Worm (Caenorhabditis elegans): ENCODE measurements around the gene W06G6.15.

Gene W06G6.15

DNA sequence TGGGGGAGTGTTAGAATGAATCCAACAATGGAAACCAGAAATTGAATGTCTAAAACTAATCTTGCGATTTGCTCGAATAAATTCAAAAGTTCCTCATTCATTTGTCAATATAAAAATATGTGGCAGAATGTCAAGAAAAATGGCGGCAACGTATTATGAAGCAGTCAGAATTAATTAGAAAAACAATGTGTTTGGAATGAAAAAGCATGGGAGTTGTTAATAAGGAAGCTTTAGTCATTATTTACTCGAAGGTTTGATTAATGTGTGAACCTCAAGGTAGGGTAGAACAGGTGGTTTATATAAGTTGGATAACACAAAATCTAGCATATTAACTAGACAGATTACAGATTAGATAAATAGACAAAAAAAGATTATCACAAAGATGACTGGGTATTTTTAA lies 16.1 kb upstream of the W06G6.15 start, which contains the start of gene srw-76:
Gene srw-76 (minus strand): TSS at position 101 of the 400 bp plus-strand sequence.
- TF ChIP-seq ztf-4 (tag; optimal IDR thresholded peaks at IDR 0.05): no peak
- no peak for TF ChIP-seq ceh-16 (tag; optimal IDR thresholded peaks at IDR 0.05)
- TF ChIP-seq elt-1 (tag; optimal IDR thresholded peaks at IDR 0.05): no peak
- TF ChIP-seq zag-1 (tag; optimal IDR thresholded peaks at IDR 0.05): no peak
- TF ChIP-seq tbx-2 (tag; optimal IDR thresholded peaks at IDR 0.05): no peak
- no peak for TF ChIP-seq daf-12 (tag; optimal IDR thresholded peaks at IDR 0.05)
- TF ChIP-seq nhr-76 (tag; optimal IDR thresholded peaks at IDR 0.05): no peak
- TF ChIP-seq fkh-2 (tag; optimal IDR thresholded peaks at IDR 0.05): no peak

DNA sequence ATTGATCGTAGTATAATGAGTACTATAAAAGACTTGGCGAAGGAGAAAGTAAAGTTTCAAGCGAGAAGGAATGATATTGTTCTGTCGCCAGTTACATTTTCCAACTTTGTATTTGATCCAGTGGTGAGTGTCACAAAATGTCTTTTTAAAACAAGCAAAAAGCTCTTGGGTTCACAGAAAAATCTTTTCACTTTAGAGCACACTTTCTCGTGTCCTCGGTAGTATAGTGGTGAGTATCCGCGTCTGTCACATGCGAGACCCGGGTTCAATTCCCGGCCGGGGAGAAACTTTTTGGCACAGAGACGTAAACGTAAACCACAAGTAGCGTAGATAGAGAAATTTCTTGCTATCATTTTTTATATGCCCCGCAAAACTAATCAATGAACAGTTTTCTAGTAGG lies 14.0 kb upstream of the W06G6.15 start:
- TF ChIP-seq mdl-1 (tag; optimal IDR thresholded peaks at IDR 0.05) (no peak), elt-2 (tag; optimal IDR thresholded peaks at IDR 0.05) (peak; percentile 32), fkh-10 (GFP tag; optimal IDR thresholded peaks at IDR 0.05) (no peak)

DNA sequence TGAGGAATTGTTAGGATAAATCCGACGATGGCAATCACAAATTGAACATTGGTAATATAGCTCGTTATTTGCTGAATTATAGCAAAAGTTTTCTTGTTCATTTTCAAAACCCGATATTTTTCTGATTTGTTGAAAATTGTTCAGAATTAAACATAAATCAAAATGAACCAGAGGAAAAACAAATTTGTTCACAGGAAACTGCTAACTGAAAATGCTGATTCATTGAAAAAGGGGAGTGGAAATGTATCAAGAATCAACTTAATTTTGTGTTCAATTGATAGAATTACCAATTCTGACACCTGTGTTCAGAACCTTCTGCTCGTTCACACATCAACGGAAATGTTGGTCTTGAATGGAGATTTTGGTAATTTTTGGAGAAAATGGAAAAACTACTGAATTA lies 10.8 kb upstream of the W06G6.15 start, which contains the start of gene srw-77:
Gene srw-77 (minus strand): TSS at position 101 of the 400 bp plus-strand sequence.
- no peak for TF ChIP-seq skn-1 (tag; optimal IDR thresholded peaks at IDR 0.05)
- TF ChIP-seq nhr-11 (tag; optimal IDR thresholded peaks at IDR 0.05): no peak

DNA sequence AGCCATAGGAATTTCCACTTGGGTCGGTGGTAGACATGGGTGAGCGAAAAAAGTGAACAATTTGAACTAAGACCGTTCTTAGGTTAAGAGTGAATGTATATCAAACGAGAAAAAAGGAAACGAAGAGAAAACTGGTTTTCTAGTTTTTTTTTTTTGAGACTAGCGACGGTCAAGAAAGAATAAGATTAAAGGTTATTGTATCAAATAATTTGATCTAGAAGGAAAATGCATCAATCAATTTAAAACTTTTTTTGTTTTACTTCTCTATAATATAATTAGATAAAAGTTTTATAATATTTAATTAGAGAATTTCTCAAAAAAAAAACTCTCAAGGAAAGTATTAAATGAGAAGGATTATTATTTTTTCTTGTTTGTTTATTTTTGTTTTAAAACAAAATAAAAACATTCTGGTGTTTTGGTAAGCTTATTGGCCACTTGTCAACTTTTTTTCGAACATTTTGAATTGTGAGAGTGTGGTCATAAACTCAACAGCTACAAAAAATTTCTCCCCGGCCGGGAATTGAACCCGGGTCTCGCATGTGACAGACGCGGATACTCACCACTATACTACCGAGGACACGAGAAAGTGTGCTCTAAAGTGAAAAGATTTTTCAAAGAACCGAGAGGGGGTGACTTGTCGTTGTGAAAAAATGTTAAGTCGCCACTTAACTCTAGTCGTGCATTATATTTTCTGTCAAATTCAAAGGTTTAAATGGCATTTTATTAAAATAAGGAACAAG lies 9.0 kb upstream of the W06G6.15 start, which contains the start of gene W06G6.17:
Gene W06G6.17 (minus strand): TSS at position 51 of the 740 bp plus-strand sequence.
- TF ChIP-seq pqm-1 (tag; optimal IDR thresholded peaks at IDR 0.05): no peak
- TF ChIP-seq ztf-4 (tag; optimal IDR thresholded peaks at IDR 0.05): no peak
- no peak for TF ChIP-seq ceh-9 (tag; optimal IDR thresholded peaks at IDR 0.05)
- TF ChIP-seq elt-2 (tag; optimal IDR thresholded peaks at IDR 0.05): peak; percentile 11
- TF ChIP-seq nhr-12 (tag; optimal IDR thresholded peaks at IDR 0.05): no peak
- no peak for TF ChIP-seq nhr-43 (tag; optimal IDR thresholded peaks at IDR 0.05; ENCODE audit: poor library complexity, severe bottlenecking)
- no peak for TF ChIP-seq lin-15B (tag; optimal IDR thresholded peaks at IDR 0.05)
- no peak for TF ChIP-seq unc-62 (GFP tag; optimal IDR thresholded peaks at IDR 0.05)
- no peak for TF ChIP-seq skn-1 (tag; optimal IDR thresholded peaks at IDR 0.05)

DNA sequence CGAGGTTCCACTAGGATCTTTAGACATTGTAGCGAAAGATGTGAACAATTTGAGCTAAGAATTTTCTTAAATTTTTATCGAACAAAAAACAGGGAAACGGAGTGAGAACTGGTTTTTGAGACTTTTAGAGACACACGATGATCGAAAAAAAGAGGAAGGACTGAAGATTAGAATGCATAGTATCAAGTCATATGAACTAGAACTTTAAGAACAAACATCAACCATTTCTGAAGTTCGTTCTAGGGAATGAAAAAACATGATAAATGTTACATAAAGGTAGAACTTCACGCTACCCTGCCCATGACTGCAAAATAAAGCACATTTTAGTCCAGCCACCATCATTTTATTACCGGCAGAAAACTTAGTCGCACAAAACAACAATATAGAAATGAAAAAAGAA lies 8.0 kb upstream of the W06G6.15 start, which contains the start of gene W06G6.9:
Gene W06G6.9 (minus strand): TSS at position 101 of the 400 bp plus-strand sequence.
- no peak for TF ChIP-seq nhr-11 (tag; optimal IDR thresholded peaks at IDR 0.05)
- no peak for TF ChIP-seq ztf-4 (tag; optimal IDR thresholded peaks at IDR 0.05)
- TF ChIP-seq eor-1 (tag; optimal IDR thresholded peaks at IDR 0.05): no peak
- no peak for TF ChIP-seq pqm-1 (tag; optimal IDR thresholded peaks at IDR 0.05)
- no peak for TF ChIP-seq jun-1 (tag; optimal IDR thresholded peaks at IDR 0.05)
- TF ChIP-seq lsy-12 (tag; optimal IDR thresholded peaks at IDR 0.05): no peak
- no peak for TF ChIP-seq fkh-10 (GFP tag; optimal IDR thresholded peaks at IDR 0.05)

DNA sequence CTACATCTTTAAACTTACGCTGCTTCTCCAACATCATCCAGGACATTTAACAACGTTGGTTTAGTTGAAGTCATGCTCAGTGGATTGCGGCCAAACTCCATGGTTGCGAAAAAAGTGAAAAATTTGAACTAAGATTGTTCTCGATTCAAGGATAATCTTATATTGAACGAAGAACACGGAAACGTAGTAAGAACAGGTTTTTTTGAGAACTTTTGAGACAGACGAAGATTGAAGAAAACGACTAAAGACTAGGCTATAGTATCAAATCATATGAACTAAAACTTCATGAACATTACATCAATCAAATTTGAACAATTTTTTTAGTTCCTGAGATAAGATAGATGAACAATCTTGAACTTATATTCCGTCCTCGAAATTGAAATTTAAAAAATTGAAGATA lies 7.2 kb upstream of the W06G6.15 start, which contains the start of gene W06G6.10:
Gene W06G6.10 (minus strand): TSS at position 101 of the 400 bp plus-strand sequence.
- TF ChIP-seq nhr-43 (tag; optimal IDR thresholded peaks at IDR 0.05; ENCODE audit: poor library complexity, severe bottlenecking) (no peak), egl-27 (tag; optimal IDR thresholded peaks at IDR 0.05) (no peak), nhr-25 (tag; optimal IDR thresholded peaks at IDR 0.05) (no peak), lsy-12 (tag; optimal IDR thresholded peaks at IDR 0.05) (no peak), ceh-28 (tag; optimal IDR thresholded peaks at IDR 0.05) (no peak), unc-62 (GFP tag; optimal IDR thresholded peaks at IDR 0.05) (no peak), fos-1 (tag; optimal IDR thresholded peaks at IDR 0.05) (no peak), snpc-4 (tag; optimal IDR thresholded peaks at IDR 0.05) (no peak), nhr-237 (tag; optimal IDR thresholded peaks at IDR 0.05) (no peak), jun-1 (tag; optimal IDR thresholded peaks at IDR 0.05) (no peak), nhr-23 (tag; optimal IDR thresholded peaks at IDR 0.05) (no peak), ZK546.5 (tag; optimal IDR thresholded peaks at IDR 0.05) (no peak), hmg-11 (tag; optimal IDR thresholded peaks at IDR 0.05) (no peak), fkh-2 (tag; optimal IDR thresholded peaks at IDR 0.05) (no peak), ceh-16 (tag; optimal IDR thresholded peaks at IDR 0.05) (no peak), skn-1 (tag; optimal IDR thresholded peaks at IDR 0.05) (no peak), aly-2 (tag; optimal IDR thresholded peaks at IDR 0.05) (no peak), nfya-1 (tag; optimal IDR thresholded peaks at IDR 0.05; ENCODE audit: insufficient read depth) (no peak)

Measured in whole organism, L3 larva.